Fruit fly (Drosophila melanogaster) whole organism, embryonic: ENCODE data around the gene CG43759.

Source experiments
- CG10565 ChIP-seq: fragments of 200-800 bp; sonication (Bioruptor generic); optimal IDR thresholded peaks from 3 replicates; lab custom pipeline; 2016; ENCODE audit warnings: missing biosample characterization, mild to moderate bottlenecking, missing genetic modification characterization
- CG10959 ChIP-seq: fragments of 200-800 bp; sonication (Bioruptor generic); IDR thresholded peaks from 2 replicates; pipeline ENCODE4 v1.3.6; 2022; ENCODE audit warnings: missing biosample characterization, missing genetic modification characterization
- CG12391 ChIP-seq: fragments of 200-800 bp; sonication (Bioruptor generic); optimal IDR thresholded peaks from 3 replicates; lab custom pipeline; 2018; ENCODE audit warnings: missing biosample characterization, mild to moderate bottlenecking, missing genetic modification characterization, moderate library complexity
- CG15514 ChIP-seq: fragments of 200-800 bp; sonication (Bioruptor generic); optimal IDR thresholded peaks from 3 replicates; lab custom pipeline; 2017; ENCODE audit warnings: missing biosample characterization, missing genetic modification characterization, mild to moderate bottlenecking, moderate library complexity, missing genetic modification reagents
- CG1602 ChIP-seq: fragments of 200-800 bp; sonication (Bioruptor generic); optimal IDR thresholded peaks from 3 replicates; lab custom pipeline; 2016; ENCODE audit warnings: missing biosample characterization, missing genetic modification characterization
- CG17385 ChIP-seq: fragments of 200-800 bp; sonication (Bioruptor generic); optimal IDR thresholded peaks from 3 replicates; lab custom pipeline; 2018; ENCODE audit warnings: missing biosample characterization, mild to moderate bottlenecking, missing genetic modification characterization
- CG18476 ChIP-seq: fragments of 200-800 bp; sonication (Bioruptor generic); optimal IDR thresholded peaks from 2 replicates; lab custom pipeline; 2016; ENCODE audit warnings: missing biosample characterization, mild to moderate bottlenecking, missing genetic modification characterization
- CG30403 ChIP-seq: fragments of 200-800 bp; sonication (Bioruptor generic); optimal IDR thresholded peaks from 3 replicates; lab custom pipeline; 2016; ENCODE audit warnings: missing biosample characterization, missing genetic modification characterization
- CG4404 ChIP-seq: fragments of 200-800 bp; sonication (Bioruptor generic); IDR thresholded peaks from 2 replicates; pipeline ENCODE4 v1.3.6; 2022; ENCODE audit warnings: missing biosample characterization, missing genetic modification characterization
- CG4854 ChIP-seq: fragments of 200-800 bp; sonication (Bioruptor generic); optimal IDR thresholded peaks from 2 replicates; lab custom pipeline; 2016; ENCODE audit warnings: missing biosample characterization, missing genetic modification characterization, inconsistent platforms
- CG7271 ChIP-seq: fragments of 200-800 bp; sonication (Bioruptor generic); optimal IDR thresholded peaks from 2 replicates; lab custom pipeline; 2018; ENCODE audit warnings: missing biosample characterization, mild to moderate bottlenecking, missing genetic modification characterization, moderate library complexity
- CG8359 ChIP-seq: fragments of 200-800 bp; sonication (Bioruptor generic); optimal IDR thresholded peaks from 2 replicates; lab custom pipeline; 2017; ENCODE audit warnings: missing biosample characterization, mild to moderate bottlenecking, missing genetic modification characterization, borderline replicate concordance
- D19A ChIP-seq: fragments of 200-800 bp; optimal IDR thresholded peaks from 3 replicates; lab custom pipeline; 2019; ENCODE audit warnings: missing biosample characterization, mild to moderate bottlenecking, missing genetic modification characterization, moderate library complexity
- Deaf1 ChIP-seq: fragments of 200-800 bp; optimal IDR thresholded peaks from 3 replicates; lab custom pipeline; 2019; ENCODE audit warnings: missing biosample characterization, mild to moderate bottlenecking, missing genetic modification characterization, moderate library complexity
- Dp ChIP-seq: fragments of 200-800 bp; sonication (Bioruptor generic); optimal IDR thresholded peaks from 2 replicates; lab custom pipeline; 2018; ENCODE audit warnings: missing biosample characterization, mild to moderate bottlenecking, missing genetic modification characterization, moderate library complexity
- Ets65A ChIP-seq: fragments of 200-800 bp; sonication (Bioruptor generic); peaks from one replicate; lab custom pipeline; 2016; ENCODE audit warnings: missing biosample characterization, missing genetic modification characterization
- HLH4C ChIP-seq: fragments of 200-800 bp; sonication (Bioruptor generic); IDR thresholded peaks from 3 replicates; pipeline ENCODE4 v1.3.6; 2022; ENCODE audit warnings: missing biosample characterization, missing genetic modification characterization; ENCODE audit not compliant: partially characterized antibody
- HmgZ ChIP-seq: fragments of 200-800 bp; sonication (Bioruptor generic); optimal IDR thresholded peaks from 2 replicates; lab custom pipeline; 2018; ENCODE audit warnings: missing biosample characterization, mild to moderate bottlenecking, missing genetic modification characterization
- Lim3 ChIP-seq: fragments of 200-800 bp; sonication (Bioruptor generic); IDR thresholded peaks from 2 replicates; pipeline ENCODE4 v1.3.6; 2022; ENCODE audit warnings: missing biosample characterization, missing genetic modification characterization
- NK7.1 ChIP-seq: fragments of 200-800 bp; sonication (Bioruptor generic); optimal IDR thresholded peaks from 3 replicates; lab custom pipeline; 2016; ENCODE audit warnings: missing biosample characterization, missing genetic modification characterization
- Oaz ChIP-seq: fragments of 200-800 bp; sonication (Bioruptor generic); IDR thresholded peaks from 2 replicates; pipeline ENCODE4 v1.3.6; 2022; ENCODE audit warnings: missing biosample characterization, missing genetic modification characterization
- TFAM ChIP-seq: fragments of 200-800 bp; sonication (Bioruptor generic); optimal IDR thresholded peaks from 2 replicates; lab custom pipeline; 2017; ENCODE audit warnings: missing biosample characterization, missing genetic modification characterization, inconsistent platforms
- Usf ChIP-seq: fragments of 200-800 bp; sonication (Bioruptor generic); optimal IDR thresholded peaks from 2 replicates; lab custom pipeline; 2017; ENCODE audit warnings: missing genotype, missing biosample characterization, missing genetic modification characterization
- Xrp1 ChIP-seq: fragments of 200-800 bp; sonication (Bioruptor generic); IDR thresholded peaks from 2 replicates; pipeline ENCODE4 v1.3.6; 2022; ENCODE audit warnings: missing biosample characterization, missing genetic modification characterization
- ac ChIP-seq: fragments of 200-800 bp; sonication (Bioruptor generic); optimal IDR thresholded peaks from 3 replicates; lab custom pipeline; 2017; ENCODE audit warnings: missing biosample characterization, mild to moderate bottlenecking, missing genetic modification characterization
- chif ChIP-seq, 2 experiments: fragments of 200-800 bp; sonication (Bioruptor generic); optimal IDR thresholded peaks; 3 replicates each; lab custom pipeline; 2016; ENCODE audit warnings: missing biosample characterization in 2 of 2, missing genetic modification characterization in 2 of 2
- crol ChIP-seq: fragments of 200-800 bp; sonication (Bioruptor generic); IDR thresholded peaks from 2 replicates; pipeline ENCODE4 v1.3.6; 2022; ENCODE audit warnings: missing biosample characterization, missing genetic modification characterization
- dmrt11E ChIP-seq: fragments of 200-800 bp; sonication (Bioruptor generic); optimal IDR thresholded peaks from 3 replicates; lab custom pipeline; 2018; ENCODE audit warnings: missing biosample characterization, mild to moderate bottlenecking, missing genetic modification characterization, moderate library complexity
- ewg ChIP-seq: fragments of 200-800 bp; sonication (Bioruptor generic); optimal IDR thresholded peaks from 3 replicates; lab custom pipeline; 2017; ENCODE audit warnings: mild to moderate bottlenecking, missing biosample characterization, missing genetic modification reagents, missing genetic modification characterization
- eyg ChIP-seq: fragments of 200-800 bp; sonication (Bioruptor generic); optimal IDR thresholded peaks from 3 replicates; lab custom pipeline; 2016; ENCODE audit warnings: missing biosample characterization, missing genetic modification characterization
- gcm ChIP-seq: fragments of 200-800 bp; sonication (Bioruptor generic); optimal IDR thresholded peaks from 2 replicates; lab custom pipeline; 2019; ENCODE audit warnings: missing biosample characterization, mild to moderate bottlenecking, missing genetic modification characterization, moderate library complexity
- grn ChIP-seq: fragments of 200-800 bp; sonication (Bioruptor generic); optimal IDR thresholded peaks from 3 replicates; lab custom pipeline; 2017; ENCODE audit warnings: missing biosample characterization, missing genetic modification characterization
- hkb ChIP-seq, 2 experiments: fragments of 200-800 bp in 1 of 2; fragments of >200 bp in 1 of 2; sonication (Bioruptor generic) in 1 of 2; IDR thresholded peaks in 1 of 2; optimal IDR thresholded peaks in 1 of 2; 2 replicates each; pipeline versions ENCODE4 v1.3.6 to Lab custom; 2017 to 2022; ENCODE audit warnings: missing biosample characterization in 1 of 2, missing genetic modification characterization in 1 of 2
- kni ChIP-seq: fragments of 200-800 bp; sonication (Bioruptor generic); optimal IDR thresholded peaks from 3 replicates; lab custom pipeline; 2017; ENCODE audit warnings: mild to moderate bottlenecking, missing biosample characterization, missing genetic modification reagents, missing genetic modification characterization
- lmd ChIP-seq: fragments of 200-800 bp; sonication (Bioruptor generic); IDR thresholded peaks from 2 replicates; pipeline ENCODE4 v1.3.6; 2022; ENCODE audit warnings: missing biosample characterization, missing genetic modification characterization
- otp ChIP-seq: fragments of 200-800 bp; sonication (Bioruptor generic); IDR thresholded peaks from 3 replicates; pipeline ENCODE4, ENCODE4 v1.3.6; 2022; ENCODE audit warnings: missing biosample characterization, missing genetic modification characterization
- prd ChIP-seq, 3 experiments: fragments of >200 bp in 2 of 3; fragments of 200-800 bp in 1 of 3; sonication (Bioruptor generic) in 1 of 3; optimal IDR thresholded peaks in 2 of 3; IDR thresholded peaks in 1 of 3; 2 replicates in 2 of 3; 3 replicates in 1 of 3; pipeline versions ENCODE4 v1.3.6 to Lab custom; 2017 to 2022; ENCODE audit warnings: missing biosample characterization in 1 of 3, missing genetic modification characterization in 1 of 3
- sens ChIP-seq: fragments of 200-800 bp; sonication (Bioruptor generic); peaks from one replicate; lab custom pipeline; 2016; ENCODE audit warnings: missing biosample characterization, missing genetic modification characterization
- shn ChIP-seq: fragments of 200-800 bp; sonication (Bioruptor generic); optimal IDR thresholded peaks from 3 replicates; lab custom pipeline; 2016; ENCODE audit warnings: missing biosample characterization, missing genetic modification characterization
- stc ChIP-seq: fragments of 200-800 bp; sonication (Bioruptor generic); IDR thresholded peaks from 2 replicates; pipeline ENCODE4 v1.3.6; 2022; ENCODE audit warnings: missing biosample characterization, missing genetic modification characterization
- tio ChIP-seq: fragments of 200-800 bp; sonication (Bioruptor generic); optimal IDR thresholded peaks from 2 replicates; lab custom pipeline; 2017; ENCODE audit warnings: missing biosample characterization, missing genetic modification characterization, inconsistent platforms
- trem ChIP-seq: fragments of 200-800 bp; optimal IDR thresholded peaks from 3 replicates; lab custom pipeline; 2019; ENCODE audit warnings: missing biosample characterization, mild to moderate bottlenecking, missing genetic modification characterization, moderate library complexity
- twi ChIP-seq: fragments of 200-800 bp; optimal IDR thresholded peaks from 2 replicates; lab custom pipeline; 2019; ENCODE audit warnings: missing biosample characterization, mild to moderate bottlenecking, missing genetic modification characterization, moderate library complexity
- unpg ChIP-seq: fragments of 200-800 bp; sonication (Bioruptor generic); optimal IDR thresholded peaks from 3 replicates; lab custom pipeline; 2018; ENCODE audit warnings: missing biosample characterization, mild to moderate bottlenecking, missing genetic modification characterization, moderate library complexity
- vfl ChIP-seq: fragments of 200-800 bp; sonication (Bioruptor generic); optimal IDR thresholded peaks from 2 replicates; lab custom pipeline; 2016; ENCODE audit warnings: missing biosample characterization, missing genetic modification characterization

The CG43759 gene

dm6 chrX:18941980-18942379 is 11.8 kb downstream of the CG43759 start:
- TF ChIP-seq vfl (GFP tag; lab: Kevin White, UChicago) (no peak), sens (GFP tag; lab: Kevin White, UChicago) (peak; percentile 6), CG10565 (GFP tag; lab: Kevin White, UChicago) (no peak), CG8359 (GFP tag; lab: Kevin White, UChicago) (peak; percentile 98)

DNA sequence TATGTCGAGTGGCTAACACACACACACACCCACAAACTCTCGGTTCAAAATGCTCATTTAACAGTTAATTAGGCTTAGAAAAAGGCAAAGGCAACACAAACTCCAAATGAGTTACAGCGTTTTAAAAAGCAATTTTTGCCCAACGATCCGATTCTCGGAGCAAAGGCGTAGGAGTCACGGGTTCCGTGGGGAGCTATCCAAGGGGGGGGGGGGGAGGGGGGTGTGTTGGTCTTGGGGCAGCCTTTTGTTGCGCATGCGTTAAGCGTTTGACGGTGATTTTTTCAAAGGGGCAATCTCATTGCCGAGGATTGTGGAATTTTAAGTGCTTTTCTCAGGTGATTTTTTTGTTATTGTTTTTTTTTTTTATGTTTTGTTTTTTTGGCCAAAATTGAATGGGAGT is 12.5 kb downstream of the CG43759 start:
- TF ChIP-seq ewg: peak; percentile 28
- no peak for TF ChIP-seq CG17385 (GFP tag; lab: Kevin White, UChicago)
- TF ChIP-seq crol (GFP tag; lab: Robert Waterston, UW): peak; percentile 72

DNA sequence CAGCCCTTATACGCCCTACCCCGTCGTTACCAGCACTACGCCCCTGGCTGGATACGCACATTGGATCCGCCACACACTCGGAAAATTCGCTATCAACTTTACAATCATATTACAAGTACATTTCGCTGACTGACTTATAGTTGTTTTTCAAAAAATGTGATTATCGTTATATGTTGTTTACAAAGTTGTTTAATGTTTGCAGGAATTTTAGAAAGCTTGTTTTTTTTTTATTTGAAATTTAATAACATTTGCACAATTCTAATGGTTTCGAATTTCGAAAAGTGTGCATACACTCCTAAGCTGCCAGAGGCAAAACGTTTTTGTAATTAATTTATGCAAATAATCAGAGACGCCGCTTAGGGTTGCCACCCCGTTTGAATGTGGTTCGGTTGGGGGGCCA is 14.0 kb downstream of the CG43759 start:
- TF ChIP-seq HLH4C (GFP tag; lab: Robert Waterston, UW) (no peak), HmgZ (tag; lab: Kevin White, UChicago) (no peak), shn (GFP tag; lab: Kevin White, UChicago) (no peak), TFAM (GFP tag; lab: Kevin White, UChicago) (no peak), Ets65A (GFP tag; lab: Kevin White, UChicago) (peak; percentile 38)

DNA sequence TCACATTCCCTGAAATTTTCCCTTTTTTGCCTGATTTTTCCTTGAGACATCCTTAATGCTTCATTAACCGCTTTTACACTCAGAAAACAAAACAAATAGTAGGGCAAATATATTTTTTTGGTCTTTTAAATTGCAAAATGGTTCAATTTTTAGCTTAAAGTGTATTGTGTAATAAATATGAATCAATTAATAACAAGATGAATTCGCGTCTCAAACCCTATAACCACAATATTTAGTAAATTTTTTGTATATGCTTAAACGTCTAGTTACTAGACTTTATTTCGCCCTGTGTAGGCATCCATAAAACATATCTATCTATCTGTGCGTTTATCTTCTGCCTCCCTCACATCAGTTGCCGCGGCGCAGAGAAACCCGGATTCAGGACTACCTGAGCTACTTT is 16.7 kb downstream of the CG43759 start:
- peak; percentile 51; the same call in 1 of the 2 replicates for TF ChIP-seq Xrp1 (GFP tag; lab: Robert Waterston, UW)
- TF ChIP-seq tio (GFP tag; lab: Kevin White, UChicago): peak; percentile 1
- TF ChIP-seq unpg (GFP tag; lab: Kevin White, UChicago): peak; percentile 17
- peak; percentile 8 for TF ChIP-seq CG30403 (GFP tag; lab: Kevin White, UChicago)
- TF ChIP-seq Usf: no peak
- peak; percentile 73 for TF ChIP-seq ac (GFP tag; lab: Kevin White, UChicago)
- TF ChIP-seq prd (optimal IDR thresholded peaks at IDR 0.05; lab: Kevin White, UChicago): no peak
- peak; percentile 83 for TF ChIP-seq prd (GFP tag; IDR thresholded peaks at IDR 0.05; lab: Robert Waterston, UW)
- TF ChIP-seq Oaz (GFP tag; lab: Robert Waterston, UW): no peak
- no peak for TF ChIP-seq Lim3 (GFP tag; lab: Robert Waterston, UW)
- TF ChIP-seq kni (GFP tag; lab: Kevin White, UChicago): peak; percentile 32
- TF ChIP-seq otp: no peak
- peak; percentile 37 for TF ChIP-seq CG12391 (tag; lab: Kevin White, UChicago)
- TF ChIP-seq CG4854 (GFP tag; lab: Kevin White, UChicago): no peak
- TF ChIP-seq CG18476 (GFP tag; lab: Kevin White, UChicago): no peak
- TF ChIP-seq eyg (GFP tag; lab: Kevin White, UChicago): no peak
- peak; percentile 17 for TF ChIP-seq gcm
- peak; percentile 33 for TF ChIP-seq trem
- peak; percentile 78 for TF ChIP-seq CG4404 (GFP tag; lab: Robert Waterston, UW)
- peak; percentile 36; the same call in 1 of the 2 replicates for TF ChIP-seq CG10959 (GFP tag; lab: Robert Waterston, UW)
- TF ChIP-seq grn (GFP tag; lab: Kevin White, UChicago): peak; percentile 14
- TF ChIP-seq dmrt11E (tag; lab: Kevin White, UChicago): peak; percentile 78
- no peak for TF ChIP-seq Deaf1 (tag; lab: Kevin White, UChicago)
- peak; percentile 7 for TF ChIP-seq D19A (tag; lab: Kevin White, UChicago)
- no peak for TF ChIP-seq CG15514 (GFP tag; lab: Kevin White, UChicago)
- TF ChIP-seq Dp (GFP tag; lab: Kevin White, UChicago): no peak
- no peak for TF ChIP-seq NK7.1
- TF ChIP-seq stc (GFP tag; lab: Robert Waterston, UW): no peak
- no peak for TF ChIP-seq hkb (optimal IDR thresholded peaks at IDR 0.05; lab: Kevin White, UChicago)
- TF ChIP-seq hkb (GFP tag; IDR thresholded peaks at IDR 0.05; lab: Robert Waterston, UW): 0 out of 2 replicates have a peak, but pooled peaks have one; percentile 11
- TF ChIP-seq chif (GFP tag; optimal IDR thresholded peaks at IDR 0.05; lab: Kevin White, UChicago): peak in 1 of 2 experiments; percentile 33
- TF ChIP-seq lmd (GFP tag; lab: Robert Waterston, UW): 0 out of 2 replicates have a peak, but pooled peaks have one; percentile 7
- TF ChIP-seq twi (tag; lab: Kevin White, UChicago): peak; percentile 18
- peak; percentile 17 for TF ChIP-seq CG1602 (GFP tag; lab: Kevin White, UChicago)
- peak; percentile 72 for TF ChIP-seq CG7271 (tag; lab: Kevin White, UChicago)
